Worm (Caenorhabditis elegans): Measurements from ENCODE around the gene B0303.14.
A peak's percentile ranks its signal among the peaks of the same experiment; 100 is the strongest.

Gene B0303.14

DNA sequence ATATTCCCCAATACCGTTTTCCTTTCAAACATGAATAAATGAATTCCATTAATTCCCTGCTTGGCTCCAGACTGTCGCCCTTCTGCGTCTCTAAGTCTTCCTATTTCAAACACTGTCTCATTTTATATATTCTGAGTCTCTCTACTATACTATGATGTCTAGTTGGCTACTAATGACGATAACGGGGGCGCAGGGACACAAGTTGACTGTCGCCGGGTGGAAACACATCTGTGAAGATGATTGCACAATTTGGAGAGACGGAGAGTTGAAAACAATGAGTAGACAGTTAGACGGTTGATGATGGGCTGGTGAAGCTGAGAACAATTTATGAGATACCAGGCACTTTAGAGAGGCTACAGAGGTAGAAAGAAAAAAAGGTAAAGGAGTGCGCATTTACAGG lies 33.5 kb upstream of the B0303.14 start, which contains the start of gene sma-2 (continued):
- TF ChIP-seq pbrm-1 (GFP tag; IDR thresholded peaks at IDR 0.05) (no peak), pha-4 (tag; optimal IDR thresholded peaks at IDR 0.05) (peak; percentile 29), mcd-1 (GFP tag; IDR thresholded peaks at IDR 0.05) (no peak), lir-1 (GFP tag; conservative IDR thresholded peaks at IDR 0.05) (0 out of 2 replicates have a peak, but pooled peaks have one; percentile 6), fkh-3 (tag; optimal IDR thresholded peaks at IDR 0.05) (no peak), ceh-79 (tag; optimal IDR thresholded peaks at IDR 0.05) (no peak), ceh-40 (GFP tag; IDR thresholded peaks at IDR 0.05) (no peak), zim-3 (tag; optimal IDR thresholded peaks at IDR 0.05) (no peak), bed-2 (GFP tag; IDR thresholded peaks at IDR 0.05) (no peak), ceh-58 (GFP tag; IDR thresholded peaks at IDR 0.05) (no peak), ceh-91 (GFP tag; IDR thresholded peaks at IDR 0.05) (no peak), C17E4.6 (GFP tag; IDR thresholded peaks at IDR 0.05) (no peak), madf-3 (GFP tag; IDR thresholded peaks at IDR 0.05) (no peak), lsy-27 (tag; optimal IDR thresholded peaks at IDR 0.05; ENCODE audit: borderline replicate concordance, insufficient read depth) (no peak), nhr-80 (tag; optimal IDR thresholded peaks at IDR 0.05) (peak; percentile 93), B0336.3 (GFP tag; IDR thresholded peaks at IDR 0.05) (peak; percentile 44; the same call in 1 of the 2 replicates), sptf-2 (GFP tag; optimal IDR thresholded peaks at IDR 0.05) (no peak), sea-2 (GFP tag; IDR thresholded peaks at IDR 0.05) (no peak), C06A6.2 (GFP tag; conservative IDR thresholded peaks at IDR 0.05) (no peak), aptf-2 (GFP tag; conservative IDR thresholded peaks at IDR 0.05) (no peak), K12H6.12 (tag; optimal IDR thresholded peaks at IDR 0.05) (no peak), hsf-1 (GFP tag; IDR thresholded peaks at IDR 0.05) (no peak), xnd-1 (tag; optimal IDR thresholded peaks at IDR 0.05) (no peak), ztf-26 (tag; optimal IDR thresholded peaks at IDR 0.05) (peak; percentile 26), dox-1 (GFP tag; IDR thresholded peaks at IDR 0.05) (no peak; the same call in 1 of the 2 replicates), B0035.1 (tag; optimal IDR thresholded peaks at IDR 0.05) (no peak), somi-1 (GFP tag; optimal IDR thresholded peaks at IDR 0.05) (no peak), ets-4 (GFP tag; optimal IDR thresholded peaks at IDR 0.05) (peak; percentile 18), F55B11.4 (tag; optimal IDR thresholded peaks at IDR 0.05; ENCODE audit: borderline replicate concordance, insufficient read depth) (no peak), lin-54 (GFP tag; optimal IDR thresholded peaks at IDR 0.05) (no peak), ztf-18 (tag; optimal IDR thresholded peaks at IDR 0.05) (peak; percentile 30), cebp-2 (GFP tag; IDR thresholded peaks at IDR 0.05) (no peak), F52B5.7 (tag; optimal IDR thresholded peaks at IDR 0.05) (no peak), dpl-1 (GFP tag; optimal IDR thresholded peaks at IDR 0.05) (no peak), madf-10 (tag; optimal IDR thresholded peaks at IDR 0.05) (peak; percentile 25), Y53F4B.3 (GFP tag; IDR thresholded peaks at IDR 0.05) (no peak), zfh-2 (GFP tag; conservative IDR thresholded peaks at IDR 0.05) (no peak), nhr-27 (tag; optimal IDR thresholded peaks at IDR 0.05) (no peak), ztf-22 (GFP tag; optimal IDR thresholded peaks at IDR 0.05) (peak; percentile 27), akir-1 (GFP tag; optimal IDR thresholded peaks at IDR 0.05) (no peak), hmg-20 (GFP tag; IDR thresholded peaks at IDR 0.05) (no peak), F39B2.1 (GFP tag; IDR thresholded peaks at IDR 0.05) (no peak), attf-6 (GFP tag; IDR thresholded peaks at IDR 0.05) (no peak), hmg-1.2 (GFP tag; IDR thresholded peaks at IDR 0.05) (peak; percentile 85), lag-1 (GFP tag; IDR thresholded peaks at IDR 0.05) (no peak), T26A5.8 (tag; optimal IDR thresholded peaks at IDR 0.05) (no peak), snpc-4 (GFP tag; optimal IDR thresholded peaks at IDR 0.05) (no peak), snpc-4 (tag; optimal IDR thresholded peaks at IDR 0.05) (peak in 1 of 4 experiments; percentile 30), nfyb-1 (GFP tag; IDR thresholded peaks at IDR 0.05) (0 out of 2 replicates have a peak, but pooled peaks have one; percentile 33), ccch-3 (GFP tag; optimal IDR thresholded peaks at IDR 0.05) (no peak)
